Worm (Caenorhabditis elegans) whole organism, L4 larva: Measurements from ENCODE around the gene T27E4.5.
"Not testable (repeated sequence)": the region's sequence is repeated elsewhere in the genome, so short reads cannot be mapped to it uniquely, and the experiment has no call there.

Source experiments
- D1046.2 ChIP-seq: fragments of 200-800 bp; sonication (Bioruptor generic); IDR thresholded peaks from 2 replicates; pipeline ENCODE4 v1.3.6; 2022; ENCODE audit warnings: missing genetic modification characterization, missing compliant biosample characterization
- F44E2.7 ChIP-seq: fragments of 200-800 bp; sonication (Bioruptor generic); IDR thresholded peaks from 2 replicates; pipeline ENCODE4 v2.1.2; 2022; ENCODE audit warnings: missing genetic modification characterization, missing compliant biosample characterization
- F49E8.2 ChIP-seq: sonication (generic microtip); optimal IDR thresholded peaks from 2 replicates; lab custom pipeline; 2016; ENCODE audit warnings: missing compliant biosample characterization, mild to moderate bottlenecking, missing genetic modification characterization, borderline replicate concordance
- T20F7.1 ChIP-seq: fragments of 200-800 bp; sonication (Bioruptor generic); optimal IDR thresholded peaks from 2 replicates; lab custom pipeline; 2018; ENCODE audit warnings: mild to moderate bottlenecking, missing genetic modification characterization, missing compliant biosample characterization
- ceh-44 ChIP-seq: fragments of 200-800 bp; sonication (Bioruptor generic); IDR thresholded peaks from 2 replicates; pipeline ENCODE4 v1.3.6; 2022; ENCODE audit warnings: missing genetic modification reagents, missing genetic modification characterization, missing compliant biosample characterization
- ces-1 ChIP-seq: fragments of 150-350 bp; sonication (generic microtip); optimal IDR thresholded peaks from 4 replicates; lab custom pipeline; 2014; ENCODE audit warnings: missing biosample characterization, missing genetic modification reagents, missing genetic modification characterization
- ctbp-1 ChIP-seq: fragments of 200-800 bp; sonication (Bioruptor generic); IDR thresholded peaks from 2 replicates; pipeline ENCODE4 v1.3.6; 2022; ENCODE audit warnings: missing genetic modification reagents, missing genetic modification characterization, missing compliant biosample characterization
- daf-12 ChIP-seq: fragments of 150-350 bp; optimal IDR thresholded peaks from 2 replicates; lab custom pipeline; 2014; ENCODE audit warnings: missing biosample characterization, missing genetic modification reagents, missing genetic modification characterization
- daf-19 ChIP-seq: fragments of 200-800 bp; sonication (Bioruptor generic); conservative IDR thresholded peaks from 2 replicates; pipeline ENCODE4 v1.3.6; 2022; ENCODE audit warnings: missing genetic modification characterization, missing compliant biosample characterization
- dmd-8 ChIP-seq: fragments of 200-800 bp; sonication (Bioruptor generic); IDR thresholded peaks from 2 replicates; pipeline ENCODE4 v1.3.6; 2022; ENCODE audit warnings: missing genetic modification characterization, missing compliant biosample characterization
- dpl-1 ChIP-seq: fragments of 150-350 bp; optimal IDR thresholded peaks from 2 replicates; lab custom pipeline; 2014; ENCODE audit warnings: missing biosample characterization, missing genetic modification reagents, missing genetic modification characterization
- dve-1 ChIP-seq: sonication (generic microtip); optimal IDR thresholded peaks from 2 replicates; lab custom pipeline; 2017; ENCODE audit warnings: antibody characterized with exemption, mild to moderate bottlenecking, missing genetic modification characterization, missing compliant biosample characterization; ENCODE audit not compliant: insufficient read depth
- egl-43 ChIP-seq: fragments of 200-800 bp; sonication (Bioruptor generic); IDR thresholded peaks from 2 replicates; pipeline ENCODE4 v1.3.6; 2022; ENCODE audit warnings: missing genetic modification reagents, missing genetic modification characterization, missing compliant biosample characterization
- fkh-10 ChIP-seq: fragments of 150-350 bp; optimal IDR thresholded peaks from 2 replicates; lab custom pipeline; 2014; ENCODE audit warnings: missing biosample characterization, missing genetic modification reagents, missing genetic modification characterization
- hif-1 ChIP-seq, 2 experiments: sonication (generic microtip); optimal IDR thresholded peaks; 2 replicates each; lab custom pipeline; 2016 to 2017; ENCODE audit warnings: missing compliant biosample characterization in 2 of 2, missing genetic modification characterization in 2 of 2, missing genetic modification reagents in 2 of 2, missing genotype in 2 of 2, mild to moderate bottlenecking in 1 of 2
- hlh-11 ChIP-seq: fragments of 200-800 bp; sonication (Bioruptor generic); optimal IDR thresholded peaks from 2 replicates; lab custom pipeline; 2018; ENCODE audit warnings: mild to moderate bottlenecking, missing genetic modification characterization, missing compliant biosample characterization
- hlh-30 ChIP-seq: sonication (generic microtip); optimal IDR thresholded peaks from 2 replicates; lab custom pipeline; 2017; ENCODE audit warnings: antibody characterized with exemption, mild to moderate bottlenecking, missing genetic modification characterization, missing compliant biosample characterization; ENCODE audit not compliant: insufficient read depth
- lim-7 ChIP-seq: fragments of 200-800 bp; sonication (Bioruptor generic); IDR thresholded peaks from 2 replicates; pipeline ENCODE4 v1.3.6; 2022; ENCODE audit warnings: missing genetic modification characterization, missing compliant biosample characterization
- lin-13 ChIP-seq: fragments of 150-350 bp; optimal IDR thresholded peaks from 2 replicates; lab custom pipeline; 2014; ENCODE audit warnings: missing biosample characterization, missing genetic modification reagents, missing genetic modification characterization
- lin-29 ChIP-seq: fragments of 200-800 bp; sonication (Bioruptor generic); IDR thresholded peaks from 2 replicates; pipeline ENCODE4 v1.3.6; 2022; ENCODE audit warnings: missing genetic modification reagents, missing genetic modification characterization, missing compliant biosample characterization
- lin-38 ChIP-seq: fragments of 200-800 bp; sonication (Bioruptor generic); IDR thresholded peaks from 2 replicates; pipeline ENCODE4 v1.3.6; 2022; ENCODE audit warnings: missing genetic modification reagents, missing genetic modification characterization, missing compliant biosample characterization
- lir-3 ChIP-seq: sonication (generic microtip); optimal IDR thresholded peaks from 2 replicates; lab custom pipeline; 2016; ENCODE audit warnings: mild to moderate bottlenecking, missing genetic modification characterization, missing compliant biosample characterization
- mdt-29 ChIP-seq: fragments of 200-800 bp; sonication (Bioruptor generic); IDR thresholded peaks from 2 replicates; pipeline ENCODE4 v1.3.6; 2022; ENCODE audit warnings: missing genetic modification reagents, missing genetic modification characterization, missing compliant biosample characterization
- mes-2 ChIP-seq: sonication (generic microtip); optimal IDR thresholded peaks from 2 replicates; lab custom pipeline; 2016; ENCODE audit warnings: missing genotype, mild to moderate bottlenecking, missing genetic modification characterization, missing compliant biosample characterization; ENCODE audit not compliant: poor library complexity, severe bottlenecking
- nhr-10 ChIP-seq: fragments of 150-350 bp; optimal IDR thresholded peaks from 2 replicates; lab custom pipeline; 2014; ENCODE audit warnings: missing biosample characterization, missing genetic modification characterization
- nhr-111 ChIP-seq: fragments of 200-800 bp; sonication (Bioruptor generic); optimal IDR thresholded peaks from 2 replicates; lab custom pipeline; 2018; ENCODE audit warnings: mild to moderate bottlenecking, missing genetic modification characterization, missing compliant biosample characterization
- nhr-41 ChIP-seq: fragments of 200-800 bp; sonication (Bioruptor generic); IDR thresholded peaks from 2 replicates; pipeline ENCODE4 v1.3.6; 2022; ENCODE audit warnings: missing genetic modification reagents, missing genetic modification characterization, missing compliant biosample characterization
- nhr-77 ChIP-seq: fragments of 150-350 bp; optimal IDR thresholded peaks from 2 replicates; lab custom pipeline; 2014; ENCODE audit warnings: missing biosample characterization, missing genetic modification characterization
- pha-4 ChIP-seq, 2 experiments: fragments of 150-350 bp in 1 of 2; fragments of 200-800 bp in 1 of 2; sonication (Bioruptor generic) in 1 of 2; IDR thresholded peaks in 1 of 2; optimal IDR thresholded peaks in 1 of 2; 2 replicates each; pipeline versions ENCODE4 v1.3.6 to Lab custom; 2014 to 2022; ENCODE audit warnings: missing genetic modification characterization in 2 of 2, missing genetic modification reagents in 2 of 2, missing biosample characterization in 1 of 2, missing compliant biosample characterization in 1 of 2
- pqm-1 ChIP-seq: sonication (generic microtip); optimal IDR thresholded peaks from 2 replicates; lab custom pipeline; 2017; ENCODE audit warnings: missing biosample characterization, missing genetic modification characterization
- saeg-2 ChIP-seq: fragments of 200-800 bp; sonication (Bioruptor generic); IDR thresholded peaks from 2 replicates; pipeline ENCODE4 v1.3.6; 2022; ENCODE audit warnings: missing genetic modification reagents, missing genetic modification characterization, missing compliant biosample characterization
- set-16 ChIP-seq: fragments of 200-800 bp; sonication (Bioruptor generic); IDR thresholded peaks from 2 replicates; pipeline ENCODE4 v1.3.6; 2022; ENCODE audit warnings: missing genetic modification reagents, missing genetic modification characterization, missing compliant biosample characterization
- snpc-1.2 ChIP-seq: fragments of 200-800 bp; sonication (Bioruptor generic); IDR thresholded peaks from 2 replicates; pipeline ENCODE4 v1.3.6; 2022; ENCODE audit warnings: missing genetic modification reagents, missing genetic modification characterization, missing compliant biosample characterization
- snpc-4 ChIP-seq: fragments of 150-350 bp; optimal IDR thresholded peaks from 2 replicates; lab custom pipeline; 2014; ENCODE audit warnings: missing biosample characterization, missing genetic modification characterization
- spr-1 ChIP-seq: sonication (generic microtip); optimal IDR thresholded peaks from 2 replicates; lab custom pipeline; 2016; ENCODE audit warnings: mild to moderate bottlenecking, missing genetic modification characterization, missing compliant biosample characterization
- tag-97 ChIP-seq: fragments of 200-800 bp; sonication (Bioruptor generic); IDR thresholded peaks from 2 replicates; pipeline ENCODE4 v1.3.6; 2022; ENCODE audit warnings: missing genetic modification characterization, missing compliant biosample characterization
- tra-1 ChIP-seq: fragments of 200-800 bp; sonication (Bioruptor generic); IDR thresholded peaks from 2 replicates; pipeline ENCODE4 v1.3.6; 2022; ENCODE audit warnings: missing genetic modification reagents, missing genetic modification characterization, missing compliant biosample characterization
- unc-130 ChIP-seq: sonication (generic microtip); optimal IDR thresholded peaks from 2 replicates; lab custom pipeline; 2016; ENCODE audit warnings: missing genetic modification reagents, missing genetic modification characterization, missing compliant biosample characterization
- unc-62 ChIP-seq, 3 experiments: fragments of 150-350 bp in 1 of 3; sonication (generic microtip); optimal IDR thresholded peaks in 2 of 3; peaks in 1 of 3; 1 replicate in 1 of 3; 2 replicates in 2 of 3; lab custom pipeline; 2014 to 2017; ENCODE audit warnings: missing biosample characterization in 3 of 3, missing genetic modification characterization in 3 of 3, missing genetic modification reagents in 3 of 3, missing genotype in 1 of 3
- vab-7 ChIP-seq: fragments of 200-800 bp; sonication (Bioruptor generic); IDR thresholded peaks from 2 replicates; pipeline ENCODE4 v1.3.6; 2022; ENCODE audit warnings: missing genetic modification reagents, missing genetic modification characterization, missing compliant biosample characterization
- zag-1 ChIP-seq: fragments of 150-350 bp; optimal IDR thresholded peaks from 2 replicates; lab custom pipeline; 2014; ENCODE audit warnings: missing biosample characterization, missing genetic modification characterization
- zfp-3 ChIP-seq: fragments of 200-800 bp; sonication (Bioruptor generic); conservative IDR thresholded peaks from 2 replicates; pipeline ENCODE4 v1.3.6; 2022; ENCODE audit warnings: missing genetic modification reagents, missing genetic modification characterization, missing compliant biosample characterization

Gene T27E4.5

ce11 chrV:9090824-9091798, 21.5 kb upstream of the T27E4.5 start:
- peak; percentile 66 for TF ChIP-seq snpc-1.2 (GFP tag; lab: Robert Waterston, UW)
- 0 out of 2 replicates have a peak, but pooled peaks have one; percentile 4 for TF ChIP-seq ceh-44 (GFP tag; lab: Robert Waterston, UW)
- TF ChIP-seq lim-7 = peak; percentile 33; the same call in 1 of the 2 replicates
- 0 out of 2 replicates have a peak, but pooled peaks have one; percentile 51 for TF ChIP-seq daf-19
- TF ChIP-seq zfp-3 = peak; percentile 82
- TF ChIP-seq mdt-29 = peak; percentile 11; the same call in 1 of the 2 replicates
- peak; percentile 31; the same call in 1 of the 2 replicates for TF ChIP-seq ctbp-1 (GFP tag; lab: Robert Waterston, UW)
- TF ChIP-seq unc-62 (GFP tag; optimal IDR thresholded peaks at IDR 0.05 in 1 of 2; lab: Kevin White, UChicago) = peak in 1 of 2 experiments; percentile 49
- not testable (repeated sequence) for TF ChIP-seq unc-62 (tag; optimal IDR thresholded peaks at IDR 0.05; lab: Kevin White, UChicago)
- TF ChIP-seq set-16 = peak; percentile 30
- TF ChIP-seq lin-38 (GFP tag; lab: Robert Waterston, UW) = 0 out of 2 replicates have a peak, but pooled peaks have one; percentile 16
- 0 out of 2 replicates have a peak, but pooled peaks have one; percentile 11 for TF ChIP-seq tra-1 (GFP tag; lab: Robert Waterston, UW)
- peak; percentile 64; the same call in 1 of the 2 replicates for TF ChIP-seq egl-43
- TF ChIP-seq mes-2 = peak; percentile 15
- TF ChIP-seq, all 104 proteins: peak for 13; not testable (repeated sequence) for 91

DNA sequence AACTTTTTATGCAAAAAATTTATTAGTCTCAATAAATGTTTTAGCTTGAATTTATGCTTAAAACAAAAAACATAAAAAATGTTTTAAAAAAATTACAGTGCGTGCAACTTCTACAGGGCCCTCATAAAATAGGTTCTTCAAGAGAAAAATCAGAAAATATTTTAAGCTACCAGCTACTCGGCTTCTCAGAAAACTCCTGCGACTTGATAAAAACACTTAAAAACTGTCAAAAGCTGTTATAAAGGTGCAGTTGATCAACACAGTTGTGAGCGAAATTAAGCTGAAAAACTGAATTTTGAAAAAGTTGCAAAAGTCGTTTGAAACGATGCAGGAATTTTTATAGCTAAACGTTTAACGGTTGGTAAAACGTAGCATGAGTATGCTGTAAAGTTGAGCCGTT, 19.2 kb upstream of the T27E4.5 start:
- TF ChIP-seq vab-7 (peak; percentile 46; the same call in 1 of the 2 replicates), daf-12 (tag; lab: Kevin White, UChicago) (no peak), fkh-10 (GFP tag; lab: Kevin White, UChicago) (no peak), ceh-44 (GFP tag; lab: Robert Waterston, UW) (no peak), nhr-77 (no peak), set-16 (no peak), dmd-8 (no peak), F44E2.7 (GFP tag; lab: Robert Waterston, UW) (no peak), pha-4 (GFP tag; IDR thresholded peaks at IDR 0.05; lab: Robert Waterston, UW) (peak; percentile 71), pha-4 (tag; optimal IDR thresholded peaks at IDR 0.05; lab: Kevin White, UChicago) (no peak), F49E8.2 (no peak), zfp-3 (peak; percentile 96), daf-19 (peak; percentile 85; the same call in 1 of the 2 replicates), D1046.2 (no peak), egl-43 (peak; percentile 56; the same call in 1 of the 2 replicates), lim-7 (0 out of 2 replicates have a peak, but pooled peaks have one; percentile 6), mdt-29 (peak; percentile 78; the same call in 1 of the 2 replicates), ces-1 (GFP tag; lab: Kevin White, UChicago) (no peak), lin-13 (GFP tag; lab: Kevin White, UChicago) (no peak), lin-38 (GFP tag; lab: Robert Waterston, UW) (peak; percentile 42), dpl-1 (no peak), spr-1 (no peak), lin-29 (GFP tag; lab: Robert Waterston, UW) (peak; percentile 36; the same call in 1 of the 2 replicates), T20F7.1 (GFP tag; lab: Kevin White, UChicago) (no peak), saeg-2 (GFP tag; lab: Robert Waterston, UW) (no peak), tra-1 (GFP tag; lab: Robert Waterston, UW) (no peak), nhr-41 (GFP tag; lab: Robert Waterston, UW) (peak; percentile 63), tag-97 (GFP tag; lab: Robert Waterston, UW) (no peak), hlh-30 (tag; lab: Kevin White, UChicago) (no peak), lir-3 (tag; lab: Kevin White, UChicago) (no peak), hif-1 (tag; optimal IDR thresholded peaks at IDR 0.05; lab: Kevin White, UChicago) (no peak), nhr-111 (no peak), snpc-4 (tag; lab: Kevin White, UChicago) (no peak), unc-130 (GFP tag; lab: Kevin White, UChicago) (no peak), ctbp-1 (GFP tag; lab: Robert Waterston, UW) (peak; percentile 88), pqm-1 (tag; lab: Kevin White, UChicago) (no peak), dve-1 (tag; lab: Kevin White, UChicago) (no peak), hlh-11 (tag; lab: Kevin White, UChicago) (peak; percentile 12), zag-1 (tag; lab: Kevin White, UChicago) (no peak), nhr-10 (no peak)
